Worm (Caenorhabditis elegans): Measurements from ENCODE around the gene ubc-7.

DNA sequence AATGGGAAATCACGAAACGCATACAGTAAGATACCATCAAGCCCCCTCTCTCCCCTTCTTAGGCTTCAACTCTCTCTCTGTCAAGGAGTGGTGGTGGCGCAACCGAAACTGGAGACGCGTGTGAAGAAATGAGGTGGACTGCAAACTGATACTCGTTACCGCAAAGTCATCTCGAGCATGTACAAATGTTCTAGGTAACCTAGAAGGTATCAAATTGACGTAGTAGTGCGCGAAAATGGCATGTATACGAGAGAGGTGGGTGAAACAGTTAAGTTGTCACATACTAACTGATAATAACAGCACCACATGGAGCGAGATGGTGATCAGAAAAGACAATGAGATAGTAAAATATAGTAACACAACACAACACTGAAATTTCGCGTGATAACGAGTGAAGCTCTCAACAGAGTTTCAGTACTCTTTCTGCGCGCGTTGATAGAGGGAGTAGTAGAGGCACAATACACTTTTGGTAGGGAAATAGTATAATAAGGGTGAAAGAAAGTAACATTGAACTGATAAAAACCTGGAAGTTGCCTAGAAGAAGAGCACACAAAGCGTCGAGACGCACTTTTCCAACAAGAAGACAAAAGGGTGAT, 7.3 kb upstream of the ubc-7 start:
- TF ChIP-seq dao-5 (tag; optimal IDR thresholded peaks at IDR 0.05) (no peak), him-1 (tag; optimal IDR thresholded peaks at IDR 0.05) (no peak)
